Worm (Caenorhabditis elegans): Measurements from ENCODE around the gene nhr-130.

The nhr-130 gene

ce11 chrV:505191-505590 lies 22.1 kb upstream of the nhr-130 start, which contains the start of gene srlf-19:
TSS of gene srlf-19 (plus strand) at chrV:505491.
- TF ChIP-seq scrt-1 (GFP tag; IDR thresholded peaks at IDR 0.05) = no peak
- no peak for TF ChIP-seq tra-4 (tag; optimal IDR thresholded peaks at IDR 0.05)
- no peak for TF ChIP-seq flt-1 (GFP tag; IDR thresholded peaks at IDR 0.05)
- TF ChIP-seq hmg-4 (GFP tag; optimal IDR thresholded peaks at IDR 0.05) = no peak

ce11 chrV:503728-504127 lies 20.6 kb upstream of the nhr-130 start, which contains the start of gene srlf-35:
TSS of gene srlf-35 (plus strand) at chrV:504028.
- TF ChIP-seq aly-1 (tag; optimal IDR thresholded peaks at IDR 0.05) = no peak
- TF ChIP-seq ets-7 (tag; optimal IDR thresholded peaks at IDR 0.05) = no peak
- no peak for TF ChIP-seq B0310.2 (tag; optimal IDR thresholded peaks at IDR 0.05)
- no peak for TF ChIP-seq tra-4 (tag; optimal IDR thresholded peaks at IDR 0.05)
- TF ChIP-seq pes-1 (GFP tag; IDR thresholded peaks at IDR 0.05) = no peak
- TF ChIP-seq hnd-1 (tag; optimal IDR thresholded peaks at IDR 0.05) = no peak
- no peak for TF ChIP-seq tbx-11 (GFP tag; IDR thresholded peaks at IDR 0.05)
- TF ChIP-seq F13C5.2 (tag; optimal IDR thresholded peaks at IDR 0.05) = no peak
- no peak for TF ChIP-seq flt-1 (GFP tag; IDR thresholded peaks at IDR 0.05)
- TF ChIP-seq scrt-1 (GFP tag; IDR thresholded peaks at IDR 0.05) = no peak
- no peak for TF ChIP-seq hmbx-1 (tag; optimal IDR thresholded peaks at IDR 0.05)
- no peak for TF ChIP-seq sea-1 (GFP tag; conservative IDR thresholded peaks at IDR 0.05)
- TF ChIP-seq ceh-36 (tag; optimal IDR thresholded peaks at IDR 0.05) = no peak

DNA sequence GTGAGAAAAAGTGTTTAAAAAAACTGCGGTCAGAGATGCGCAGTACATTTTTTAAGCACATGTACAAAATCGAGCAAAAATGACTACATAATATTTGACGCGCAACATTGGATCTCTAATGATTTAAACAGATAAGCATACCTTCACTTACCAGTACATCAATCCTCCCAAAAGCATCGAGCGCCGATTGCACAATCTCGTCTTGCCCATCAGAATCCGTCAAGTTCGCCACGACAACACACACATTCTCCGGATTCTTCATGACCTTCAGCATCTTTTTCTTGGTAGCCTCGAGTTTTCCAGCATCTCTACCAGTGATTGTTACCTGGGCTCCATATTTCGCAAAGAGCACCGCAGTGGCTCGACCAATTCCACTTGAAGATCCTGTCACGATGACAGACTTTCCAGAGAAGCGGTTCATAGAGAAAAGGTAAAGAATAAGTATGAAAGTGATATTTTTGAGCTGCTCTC lies 19.7 kb upstream of the nhr-130 start, which contains the start of gene T01G6.10:
TSS of gene T01G6.10 (minus strand) at position 421 of the 471 bp plus-strand sequence.
- TF ChIP-seq scrt-1 (GFP tag; IDR thresholded peaks at IDR 0.05) (no peak), tra-4 (tag; optimal IDR thresholded peaks at IDR 0.05) (no peak), tbx-11 (GFP tag; IDR thresholded peaks at IDR 0.05) (no peak), hmbx-1 (tag; optimal IDR thresholded peaks at IDR 0.05) (no peak), ama-1 (optimal IDR thresholded peaks at IDR 0.05) (no peak), sea-1 (GFP tag; conservative IDR thresholded peaks at IDR 0.05) (no peak), flt-1 (GFP tag; IDR thresholded peaks at IDR 0.05) (no peak), tbx-37 (GFP tag; conservative IDR thresholded peaks at IDR 0.05) (no peak), F13C5.2 (tag; optimal IDR thresholded peaks at IDR 0.05) (no peak), B0310.2 (tag; optimal IDR thresholded peaks at IDR 0.05) (no peak), ets-7 (tag; optimal IDR thresholded peaks at IDR 0.05) (no peak), hnd-1 (tag; optimal IDR thresholded peaks at IDR 0.05) (no peak)

DNA sequence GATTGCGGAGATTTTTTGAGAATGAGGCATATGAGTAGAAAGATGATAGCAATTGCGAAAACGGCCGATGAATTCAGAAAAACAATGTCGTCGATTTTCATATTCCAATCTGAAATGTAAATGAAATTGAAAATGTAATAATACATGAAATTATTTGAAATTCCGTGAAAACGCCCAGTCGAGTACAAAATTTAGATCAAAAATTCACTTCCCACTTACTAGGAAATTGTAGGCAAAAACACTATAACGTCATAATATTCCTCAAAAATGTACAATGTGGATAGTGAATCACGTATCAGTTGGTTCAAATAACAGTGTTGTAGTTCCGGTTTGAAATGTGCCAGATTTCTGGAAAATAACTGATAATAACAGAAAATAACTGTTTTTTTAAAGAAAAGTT lies 18.1 kb upstream of the nhr-130 start, which contains the start of gene str-256:
TSS of gene str-256 (minus strand) at position 101 of the 400 bp plus-strand sequence.
- TF ChIP-seq tbx-11 (GFP tag; IDR thresholded peaks at IDR 0.05) (no peak), ceh-13 (GFP tag; optimal IDR thresholded peaks at IDR 0.05) (no peak), F13C5.2 (tag; optimal IDR thresholded peaks at IDR 0.05) (no peak), hmbx-1 (tag; optimal IDR thresholded peaks at IDR 0.05) (no peak), tra-4 (tag; optimal IDR thresholded peaks at IDR 0.05) (no peak), hmg-4 (GFP tag; optimal IDR thresholded peaks at IDR 0.05) (no peak), aly-1 (tag; optimal IDR thresholded peaks at IDR 0.05) (no peak), hnd-1 (tag; optimal IDR thresholded peaks at IDR 0.05) (no peak), tbx-37 (GFP tag; conservative IDR thresholded peaks at IDR 0.05) (no peak), ama-1 (optimal IDR thresholded peaks at IDR 0.05) (no peak)

ce11 chrV:500535-500934 lies 17.4 kb upstream of the nhr-130 start:
- TF ChIP-seq hmg-4 (GFP tag; optimal IDR thresholded peaks at IDR 0.05) = no peak
- TF ChIP-seq hmbx-1 (tag; optimal IDR thresholded peaks at IDR 0.05) = no peak
- no peak for TF ChIP-seq tbx-37 (GFP tag; conservative IDR thresholded peaks at IDR 0.05)
- TF ChIP-seq ama-1 (optimal IDR thresholded peaks at IDR 0.05) = no peak

DNA sequence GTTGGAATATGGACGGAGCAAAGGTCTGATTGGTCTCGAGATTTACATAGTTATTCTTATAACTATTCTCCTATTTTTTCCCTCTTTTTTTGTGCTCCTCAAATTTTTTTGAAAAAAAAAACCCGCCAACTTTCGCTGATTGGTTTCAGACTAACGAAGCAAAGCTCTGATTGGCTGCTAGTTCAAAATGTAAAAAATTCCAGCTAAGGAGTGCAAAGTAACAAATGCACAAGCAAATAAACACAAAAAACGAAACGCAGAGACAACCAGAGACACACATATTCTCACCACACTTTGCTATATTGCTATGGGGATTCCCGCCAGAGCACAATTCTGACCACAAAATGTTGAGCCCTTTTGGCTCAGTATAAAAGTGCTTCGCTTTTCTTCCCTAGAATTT lies 14.3 kb upstream of the nhr-130 start, which contains the start of gene T01G6.1:
TSS of gene T01G6.1 (plus strand) at position 301 of the 400 bp plus-strand sequence.
- TF ChIP-seq sea-1 (GFP tag; conservative IDR thresholded peaks at IDR 0.05) (no peak), tbx-37 (GFP tag; conservative IDR thresholded peaks at IDR 0.05) (no peak), tra-4 (tag; optimal IDR thresholded peaks at IDR 0.05) (no peak), flt-1 (GFP tag; IDR thresholded peaks at IDR 0.05) (no peak), ets-7 (tag; optimal IDR thresholded peaks at IDR 0.05) (no peak), hnd-1 (tag; optimal IDR thresholded peaks at IDR 0.05) (no peak), tbx-11 (GFP tag; IDR thresholded peaks at IDR 0.05) (no peak), ceh-13 (GFP tag; optimal IDR thresholded peaks at IDR 0.05) (no peak), ama-1 (optimal IDR thresholded peaks at IDR 0.05) (no peak), B0310.2 (tag; optimal IDR thresholded peaks at IDR 0.05) (no peak), hmbx-1 (tag; optimal IDR thresholded peaks at IDR 0.05) (no peak), hmg-4 (GFP tag; optimal IDR thresholded peaks at IDR 0.05) (no peak), ceh-36 (tag; optimal IDR thresholded peaks at IDR 0.05) (no peak), pes-1 (GFP tag; IDR thresholded peaks at IDR 0.05) (no peak), scrt-1 (GFP tag; IDR thresholded peaks at IDR 0.05) (no peak), aly-1 (tag; optimal IDR thresholded peaks at IDR 0.05) (no peak), F13C5.2 (tag; optimal IDR thresholded peaks at IDR 0.05) (no peak)

- TF ChIP-seq F13C5.2 (tag; optimal IDR thresholded peaks at IDR 0.05) (no peak), sea-1 (GFP tag; conservative IDR thresholded peaks at IDR 0.05) (no peak), B0310.2 (tag; optimal IDR thresholded peaks at IDR 0.05) (no peak), hnd-1 (tag; optimal IDR thresholded peaks at IDR 0.05) (no peak)
These were observed 11.1 kb upstream of the nhr-130 start, which contains the start of gene nhr-131 for ce11 chrV:494284-494683. TSS of gene nhr-131 (plus strand) at chrV:494370.

ce11 chrV:491432-491831 lies 8.3 kb upstream of the nhr-130 start, which contains the start of gene str-196:
TSS of gene str-196 (plus strand) at chrV:491732.
- no peak for TF ChIP-seq scrt-1 (GFP tag; IDR thresholded peaks at IDR 0.05)
- no peak for TF ChIP-seq B0310.2 (tag; optimal IDR thresholded peaks at IDR 0.05)
- no peak for TF ChIP-seq sea-1 (GFP tag; conservative IDR thresholded peaks at IDR 0.05)
- no peak for TF ChIP-seq hnd-1 (tag; optimal IDR thresholded peaks at IDR 0.05)
- TF ChIP-seq tbx-37 (GFP tag; conservative IDR thresholded peaks at IDR 0.05) = no peak
- TF ChIP-seq ama-1 (optimal IDR thresholded peaks at IDR 0.05) = no peak
- TF ChIP-seq ceh-36 (tag; optimal IDR thresholded peaks at IDR 0.05) = no peak
- TF ChIP-seq flt-1 (GFP tag; IDR thresholded peaks at IDR 0.05) = no peak
- no peak for TF ChIP-seq pes-1 (GFP tag; IDR thresholded peaks at IDR 0.05)
- no peak for TF ChIP-seq tra-4 (tag; optimal IDR thresholded peaks at IDR 0.05)

Data from whole organism, early embryonic.